Fruit fly (Drosophila melanogaster) whole organism, adult: ENCODE data around the gene CG9586.

Source experiments
- CG12768 ChIP-seq: fragments of 200-800 bp; sonication (Bioruptor generic); optimal IDR thresholded peaks from 2 replicates; lab custom pipeline; 2017; ENCODE audit warnings: missing biosample characterization, missing genetic modification characterization, mild to moderate bottlenecking, moderate library complexity, missing genetic modification reagents
- CG14711 ChIP-seq: fragments of 200-800 bp; sonication (Bioruptor generic); optimal IDR thresholded peaks from 2 replicates; lab custom pipeline; 2018; ENCODE audit warnings: missing biosample characterization, mild to moderate bottlenecking, missing genetic modification characterization, moderate library complexity
- CG1620 ChIP-seq: fragments of 200-800 bp; sonication (Bioruptor generic); optimal IDR thresholded peaks from 2 replicates; lab custom pipeline; 2016; ENCODE audit warnings: missing biosample characterization, missing genetic modification characterization
- CG33017 ChIP-seq: fragments of 200-800 bp; sonication (Bioruptor generic); optimal IDR thresholded peaks from 2 replicates; lab custom pipeline; 2018; ENCODE audit warnings: missing biosample characterization, mild to moderate bottlenecking, missing genetic modification characterization, moderate library complexity
- CG7045 ChIP-seq: fragments of 200-800 bp; sonication (Bioruptor generic); optimal IDR thresholded peaks from 2 replicates; lab custom pipeline; 2017; ENCODE audit warnings: missing biosample characterization, mild to moderate bottlenecking, missing genetic modification characterization
- Hr96 ChIP-seq: fragments of 200-800 bp; sonication (Bioruptor generic); optimal IDR thresholded peaks from 2 replicates; lab custom pipeline; 2016; ENCODE audit warnings: missing biosample characterization, missing genetic modification characterization
- cnc ChIP-seq, 2 experiments: fragments of >200 bp; optimal IDR thresholded peaks; 2 replicates each; lab custom pipeline; 2017
- kay ChIP-seq: fragments of 200-800 bp; sonication (Bioruptor generic); peaks from one replicate; lab custom pipeline; 2016; ENCODE audit warnings: missing biosample characterization, missing genetic modification characterization, borderline replicate concordance
- pad ChIP-seq: fragments of 200-800 bp; sonication (Bioruptor generic); optimal IDR thresholded peaks from 3 replicates; lab custom pipeline; 2017; ENCODE audit warnings: missing biosample characterization, missing genetic modification characterization, mild to moderate bottlenecking, moderate library complexity, missing genetic modification reagents
- toe ChIP-seq: fragments of 200-800 bp; sonication (Bioruptor generic); optimal IDR thresholded peaks from 2 replicates; lab custom pipeline; 2016; ENCODE audit warnings: missing biosample characterization, missing genetic modification characterization

DNA sequence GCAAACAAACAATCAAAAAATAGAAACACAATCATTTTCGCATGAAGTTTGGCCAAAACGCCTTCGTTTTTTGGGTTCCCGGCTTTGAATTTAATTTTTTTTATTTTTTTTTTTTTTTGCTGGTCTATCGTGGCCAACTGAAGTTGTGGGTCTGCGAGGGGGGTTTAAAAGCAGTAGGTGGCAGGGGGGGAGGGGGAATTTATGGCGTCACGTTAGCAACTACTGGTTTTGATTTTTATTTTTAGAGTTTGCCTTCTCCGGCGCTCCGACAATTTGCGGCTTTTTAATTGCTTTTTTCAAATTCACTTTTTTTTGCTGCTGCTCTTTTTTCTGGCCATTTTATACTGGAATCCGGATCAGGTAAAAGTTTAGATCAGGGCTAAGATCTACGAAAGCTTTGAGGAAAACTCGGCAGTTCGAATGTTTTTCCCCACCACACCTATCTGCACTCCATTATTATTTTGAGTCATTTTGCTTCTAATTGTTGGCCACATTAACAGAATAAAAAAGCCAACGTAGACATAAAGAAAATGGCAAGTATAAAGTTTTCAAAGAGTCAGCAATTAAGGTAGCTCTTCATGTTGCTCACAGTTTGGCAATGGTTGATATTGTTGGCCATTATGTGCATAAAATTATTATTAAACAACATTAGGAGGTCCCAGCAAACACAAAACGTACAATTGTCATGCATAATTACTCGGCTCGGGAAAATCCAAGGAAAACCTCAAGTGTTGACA is 7.7 kb upstream of the CG9586 start:
- no peak for TF ChIP-seq Hr96
- TF ChIP-seq cnc (optimal IDR thresholded peaks at IDR 0.05; lab: Kevin White, UChicago): no peak
- TF ChIP-seq CG1620 (GFP tag; lab: Kevin White, UChicago): no peak
- no peak for TF ChIP-seq CG33017
- TF ChIP-seq CG7045 (GFP tag; lab: Kevin White, UChicago): no peak
- TF ChIP-seq toe (GFP tag; lab: Kevin White, UChicago): no peak
- TF ChIP-seq CG14711: no peak
- no peak for TF ChIP-seq kay
- no peak for TF ChIP-seq CG12768 (GFP tag; lab: Kevin White, UChicago)
- no peak for TF ChIP-seq pad (GFP tag; lab: Kevin White, UChicago)
